Worm (Caenorhabditis elegans): ENCODE measurements around the gene ZC239.3.

- no peak for TF ChIP-seq flt-1 (GFP tag; IDR thresholded peaks at IDR 0.05)
- no peak for TF ChIP-seq ztf-29 (GFP tag; IDR thresholded peaks at IDR 0.05)
- no peak for TF ChIP-seq klf-2 (GFP tag; conservative IDR thresholded peaks at IDR 0.05)
Observed at ce11 chrII:3208679-3209078, 7.2 kb upstream of the ZC239.3 start, which contains the start of gene sdz-35.
